Fruit fly (Drosophila melanogaster) whole organism, embryonic: ENCODE measurements around the gene Pez.

Experiments
- Antp ChIP-seq: fragments of 200-800 bp; sonication (Bioruptor generic); optimal IDR thresholded peaks from 3 replicates; lab custom pipeline; 2016; ENCODE audit warnings: missing biosample characterization, missing genetic modification characterization
- Atf3 ChIP-seq: fragments of 200-800 bp; sonication (Bioruptor generic); optimal IDR thresholded peaks from 3 replicates; lab custom pipeline; 2016; ENCODE audit warnings: missing biosample characterization, missing genetic modification characterization
- CG11085 ChIP-seq: fragments of 200-800 bp; sonication (Bioruptor generic); IDR thresholded peaks from 2 replicates; pipeline ENCODE4 v1.3.6; 2022; ENCODE audit warnings: missing biosample characterization, missing genetic modification characterization
- CG11247 ChIP-seq: fragments of 200-800 bp; sonication (Bioruptor generic); IDR thresholded peaks from 2 replicates; pipeline ENCODE4 v1.3.6; 2022; ENCODE audit warnings: missing biosample characterization, missing genetic modification characterization
- CG1529 ChIP-seq: fragments of 200-800 bp; sonication (Bioruptor generic); optimal IDR thresholded peaks from 3 replicates; lab custom pipeline; 2018; ENCODE audit warnings: missing biosample characterization, missing genetic modification characterization
- CG17361 ChIP-seq: fragments of 200-800 bp; sonication (Bioruptor generic); IDR thresholded peaks from 3 replicates; pipeline ENCODE4 v1.3.6; 2022; ENCODE audit warnings: missing biosample characterization, missing genetic modification characterization
- CG18599 ChIP-seq: fragments of 200-800 bp; sonication (Bioruptor generic); optimal IDR thresholded peaks from 3 replicates; lab custom pipeline; 2017; ENCODE audit warnings: missing biosample characterization, missing genetic modification characterization, mild to moderate bottlenecking, moderate library complexity, missing genetic modification reagents
- CG33213 ChIP-seq: fragments of 200-800 bp; sonication (Bioruptor generic); optimal IDR thresholded peaks from 3 replicates; lab custom pipeline; 2016; ENCODE audit warnings: missing biosample characterization, missing genetic modification characterization
- CG34224 ChIP-seq: fragments of 200-800 bp; sonication (Bioruptor generic); IDR thresholded peaks from 3 replicates; pipeline ENCODE4 v1.3.6; 2022; ENCODE audit warnings: missing biosample characterization, missing genetic modification characterization; ENCODE audit not compliant: partially characterized antibody
- CG4328 ChIP-seq: fragments of 200-800 bp; sonication (Bioruptor generic); optimal IDR thresholded peaks from 3 replicates; lab custom pipeline; 2017; ENCODE audit warnings: missing biosample characterization, missing genetic modification reagents, missing genetic modification characterization
- CG4360 ChIP-seq: fragments of 200-800 bp; sonication (Bioruptor generic); IDR thresholded peaks from 2 replicates; pipeline ENCODE4 v1.3.6; 2022; ENCODE audit warnings: missing biosample characterization, missing genetic modification characterization
- CG4424 ChIP-seq: fragments of 200-800 bp; sonication (Bioruptor generic); optimal IDR thresholded peaks from 3 replicates; lab custom pipeline; 2016; ENCODE audit warnings: missing biosample characterization, missing genetic modification characterization
- CG6175 ChIP-seq: fragments of 200-800 bp; sonication (Bioruptor generic); IDR thresholded peaks from 3 replicates; pipeline ENCODE4 v1.3.6; 2022; ENCODE audit warnings: missing biosample characterization, missing genetic modification characterization
- CG7745 ChIP-seq: fragments of 200-800 bp; sonication (Bioruptor generic); optimal IDR thresholded peaks from 2 replicates; lab custom pipeline; 2018; ENCODE audit warnings: missing biosample characterization, mild to moderate bottlenecking, missing genetic modification characterization, moderate library complexity
- CG7987 ChIP-seq: fragments of 200-800 bp; sonication (Bioruptor generic); optimal IDR thresholded peaks from 2 replicates; lab custom pipeline; 2018; ENCODE audit warnings: missing biosample characterization, mild to moderate bottlenecking, missing genetic modification characterization, moderate library complexity
- CG8765 ChIP-seq: fragments of 200-800 bp; sonication (Bioruptor generic); IDR thresholded peaks from 2 replicates; pipeline ENCODE4 v1.3.6; 2022; ENCODE audit warnings: missing biosample characterization, missing genetic modification characterization
- Camta ChIP-seq: fragments of 200-800 bp; sonication (Bioruptor generic); optimal IDR thresholded peaks from 2 replicates; lab custom pipeline; 2016; ENCODE audit warnings: missing biosample characterization, missing genetic modification characterization
- Doc3 ChIP-seq: fragments of 200-800 bp; sonication (Bioruptor generic); IDR thresholded peaks from 3 replicates; pipeline ENCODE4 v1.3.6; 2022; ENCODE audit warnings: missing biosample characterization, missing genetic modification characterization; ENCODE audit not compliant: partially characterized antibody
- Fer3 ChIP-seq: fragments of 200-800 bp; sonication (Bioruptor generic); optimal IDR thresholded peaks from 2 replicates; lab custom pipeline; 2018; ENCODE audit warnings: missing biosample characterization, mild to moderate bottlenecking, missing genetic modification characterization, moderate library complexity
- HLH4C ChIP-seq: fragments of 200-800 bp; sonication (Bioruptor generic); IDR thresholded peaks from 3 replicates; pipeline ENCODE4 v1.3.6; 2022; ENCODE audit warnings: missing biosample characterization, missing genetic modification characterization; ENCODE audit not compliant: partially characterized antibody
- HLHmδ ChIP-seq: fragments of 200-800 bp; sonication (Bioruptor generic); optimal IDR thresholded peaks from 2 replicates; lab custom pipeline; 2018; ENCODE audit warnings: missing biosample characterization, mild to moderate bottlenecking, missing genetic modification characterization, moderate library complexity
- MBD-R2 ChIP-seq: fragments of 200-800 bp; sonication (Bioruptor generic); IDR thresholded peaks from 2 replicates; pipeline ENCODE4 v1.3.6; 2022; ENCODE audit warnings: missing biosample characterization, missing genetic modification characterization
- Max ChIP-seq: fragments of 200-800 bp; sonication (Bioruptor generic); optimal IDR thresholded peaks from 2 replicates; lab custom pipeline; 2016; ENCODE audit warnings: missing biosample characterization, mild to moderate bottlenecking, missing genetic modification characterization
- NFAT ChIP-seq: fragments of 200-800 bp; sonication (Bioruptor generic); IDR thresholded peaks from 2 replicates; pipeline ENCODE4 v1.3.6; 2022; ENCODE audit warnings: missing biosample characterization, missing genetic modification characterization
- Rfx ChIP-seq: fragments of 200-800 bp; sonication (Bioruptor generic); IDR thresholded peaks from 2 replicates; pipeline ENCODE4 v1.3.6; 2022; ENCODE audit warnings: missing biosample characterization, missing genetic modification characterization
- Sin3A ChIP-seq: fragments of >200 bp; optimal IDR thresholded peaks from 2 replicates; lab custom pipeline; 2018
- Xbp1 ChIP-seq: fragments of 200-800 bp; sonication (Bioruptor generic); optimal IDR thresholded peaks from 3 replicates; lab custom pipeline; 2016; ENCODE audit warnings: missing biosample characterization, mild to moderate bottlenecking, missing genetic modification characterization
- ara ChIP-seq: fragments of 200-800 bp; sonication (Bioruptor generic); IDR thresholded peaks from 2 replicates; pipeline ENCODE4 v1.3.6; 2022; ENCODE audit warnings: missing biosample characterization, missing genetic modification characterization
- chn ChIP-seq: fragments of 200-800 bp; sonication (Bioruptor generic); optimal IDR thresholded peaks from 2 replicates; lab custom pipeline; 2016; ENCODE audit warnings: missing biosample characterization, missing genetic modification characterization
- dm ChIP-seq: fragments of 200-800 bp; sonication (Bioruptor generic); optimal IDR thresholded peaks from 3 replicates; lab custom pipeline; 2016; ENCODE audit warnings: missing biosample characterization, missing genetic modification characterization
- dmrt11E ChIP-seq: fragments of 200-800 bp; sonication (Bioruptor generic); optimal IDR thresholded peaks from 3 replicates; lab custom pipeline; 2018; ENCODE audit warnings: missing biosample characterization, mild to moderate bottlenecking, missing genetic modification characterization, moderate library complexity
- en ChIP-seq: fragments of 200-800 bp; sonication (Bioruptor generic); optimal IDR thresholded peaks from 2 replicates; lab custom pipeline; 2016; ENCODE audit warnings: missing biosample characterization, missing genetic modification characterization
- gcm2 ChIP-seq: fragments of 200-800 bp; sonication (Bioruptor generic); optimal IDR thresholded peaks from 2 replicates; lab custom pipeline; 2016; ENCODE audit warnings: missing biosample characterization, missing genetic modification characterization
- gfzf ChIP-seq: fragments of 200-800 bp; sonication (Bioruptor generic); optimal IDR thresholded peaks from 2 replicates; lab custom pipeline; 2016; ENCODE audit warnings: missing biosample characterization, mild to moderate bottlenecking, missing genetic modification characterization, moderate library complexity
- inv ChIP-seq: fragments of 200-800 bp; sonication (Bioruptor generic); IDR thresholded peaks from 2 replicates; pipeline ENCODE4 v1.3.6; 2022; ENCODE audit warnings: missing biosample characterization, missing genetic modification characterization; ENCODE audit not compliant: partially characterized antibody
- kay ChIP-seq: fragments of 200-800 bp; sonication (Bioruptor generic); optimal IDR thresholded peaks from 2 replicates; lab custom pipeline; 2016; ENCODE audit warnings: missing biosample characterization, missing genetic modification characterization
- lab ChIP-seq: fragments of 200-800 bp; sonication (Bioruptor generic); optimal IDR thresholded peaks from 3 replicates; lab custom pipeline; 2017; ENCODE audit warnings: missing biosample characterization, missing genetic modification characterization, mild to moderate bottlenecking, moderate library complexity, missing genetic modification reagents
- mam ChIP-seq: fragments of 200-800 bp; sonication (Bioruptor generic); optimal IDR thresholded peaks from 3 replicates; lab custom pipeline; 2016; ENCODE audit warnings: missing biosample characterization, missing genetic modification characterization
- nerfin-1 ChIP-seq: fragments of 200-800 bp; sonication (Bioruptor generic); optimal IDR thresholded peaks from 3 replicates; lab custom pipeline; 2019; ENCODE audit warnings: missing biosample characterization, mild to moderate bottlenecking, missing genetic modification characterization, moderate library complexity
- odd ChIP-seq: fragments of 200-800 bp; sonication (Bioruptor generic); optimal IDR thresholded peaks from 2 replicates; lab custom pipeline; 2017; ENCODE audit warnings: missing biosample characterization, mild to moderate bottlenecking, missing genetic modification characterization
- schlank ChIP-seq: fragments of 200-800 bp; sonication (Bioruptor generic); optimal IDR thresholded peaks from 2 replicates; lab custom pipeline; 2018; ENCODE audit warnings: missing biosample characterization, mild to moderate bottlenecking, missing genetic modification characterization
- sob ChIP-seq: fragments of 200-800 bp; sonication (Bioruptor generic); IDR thresholded peaks from 2 replicates; pipeline ENCODE4 v1.3.6; 2022; ENCODE audit warnings: missing biosample characterization, missing genetic modification characterization
- sqz ChIP-seq: fragments of 200-800 bp; sonication (Bioruptor generic); optimal IDR thresholded peaks from 3 replicates; lab custom pipeline; 2018; ENCODE audit warnings: missing biosample characterization, mild to moderate bottlenecking, missing genetic modification characterization
- stwl ChIP-seq: fragments of 200-800 bp; sonication (Bioruptor generic); optimal IDR thresholded peaks from 3 replicates; lab custom pipeline; 2018; ENCODE audit warnings: missing biosample characterization, mild to moderate bottlenecking, missing genetic modification characterization, moderate library complexity
- trh ChIP-seq: fragments of 200-800 bp; sonication (Bioruptor generic); optimal IDR thresholded peaks from 2 replicates; lab custom pipeline; 2016; ENCODE audit warnings: missing biosample characterization, missing genetic modification characterization
- unpg ChIP-seq: fragments of 200-800 bp; sonication (Bioruptor generic); optimal IDR thresholded peaks from 3 replicates; lab custom pipeline; 2018; ENCODE audit warnings: missing biosample characterization, mild to moderate bottlenecking, missing genetic modification characterization, moderate library complexity
- vfl ChIP-seq: fragments of 200-800 bp; sonication (Bioruptor generic); optimal IDR thresholded peaks from 2 replicates; lab custom pipeline; 2016; ENCODE audit warnings: missing biosample characterization, missing genetic modification characterization
- wek ChIP-seq: fragments of 200-800 bp; sonication (Bioruptor generic); optimal IDR thresholded peaks from 3 replicates; lab custom pipeline; 2018; ENCODE audit warnings: missing biosample characterization, mild to moderate bottlenecking, missing genetic modification characterization, moderate library complexity
- zen ChIP-seq: fragments of 200-800 bp; sonication (Bioruptor generic); optimal IDR thresholded peaks from 3 replicates; lab custom pipeline; 2018; ENCODE audit warnings: missing biosample characterization, mild to moderate bottlenecking, missing genetic modification characterization, moderate library complexity
- zen2 ChIP-seq: fragments of 200-800 bp; sonication (Bioruptor generic); IDR thresholded peaks from 3 replicates; pipeline ENCODE4 v1.3.6; 2022; ENCODE audit warnings: missing biosample characterization, missing genetic modification characterization; ENCODE audit not compliant: partially characterized antibody

The Pez gene

dm6 chr2L:6338367-6338975 lies at the start of gene Pez, which contains the start of gene Cpr (continued):
- TF ChIP-seq inv (GFP tag; lab: Robert Waterston, UW) (peak; percentile 68), HLHmδ (GFP tag; lab: Kevin White, UChicago) (peak; percentile 89), schlank (tag; lab: Kevin White, UChicago) (no peak), CG33213 (GFP tag; lab: Kevin White, UChicago) (peak; percentile 52), nerfin-1 (tag; lab: Kevin White, UChicago) (no peak), gfzf (GFP tag; lab: Kevin White, UChicago) (peak; percentile 91), MBD-R2 (GFP tag; lab: Robert Waterston, UW) (peak; percentile 35; the same call in 1 of the 2 replicates), CG7745 (tag; lab: Kevin White, UChicago) (no peak), CG11247 (0 out of 2 replicates have a peak, but pooled peaks have one; percentile 49), CG17361 (GFP tag; lab: Robert Waterston, UW) (no peak), Rfx (peak; percentile 76), Doc3 (GFP tag; lab: Robert Waterston, UW) (peak; percentile 87; the same call in 2 of the 3 replicates), sob (peak; percentile 71), vfl (GFP tag; lab: Kevin White, UChicago) (no peak), HLH4C (peak; percentile 86), ara (GFP tag; lab: Robert Waterston, UW) (peak; percentile 27; the same call in 1 of the 2 replicates), CG6175 (GFP tag; lab: Robert Waterston, UW) (peak; percentile 6; the same call in 1 of the 3 replicates), lab (GFP tag; lab: Kevin White, UChicago) (peak; percentile 70), dmrt11E (peak; percentile 8), Camta (GFP tag; lab: Kevin White, UChicago) (no peak), CG1529 (GFP tag; lab: Kevin White, UChicago) (no peak), CG8765 (GFP tag; lab: Robert Waterston, UW) (peak; percentile 37; the same call in 1 of the 2 replicates), mam (GFP tag; lab: Kevin White, UChicago) (peak; percentile 35), CG18599 (peak; percentile 24), zen2 (GFP tag; lab: Robert Waterston, UW) (peak; percentile 70; the same call in 1 of the 3 replicates), CG4360 (GFP tag; lab: Robert Waterston, UW) (no peak), Max (GFP tag; lab: Kevin White, UChicago) (peak; percentile 5), CG4424 (GFP tag; lab: Kevin White, UChicago) (peak; percentile 41), unpg (GFP tag; lab: Kevin White, UChicago) (peak; percentile 33), CG4328 (no peak), kay (GFP tag; lab: Kevin White, UChicago) (peak; percentile 4), wek (no peak), sqz (GFP tag; lab: Kevin White, UChicago) (no peak), stwl (tag; lab: Kevin White, UChicago) (peak; percentile 59), Sin3A (lab: Kevin White, UChicago) (peak; percentile 5), NFAT (GFP tag; lab: Robert Waterston, UW) (peak; percentile 67), zen (peak; percentile 44), trh (GFP tag; lab: Kevin White, UChicago) (peak; percentile 15), CG11085 (no peak), dm (GFP tag; lab: Kevin White, UChicago) (peak; percentile 23), CG34224 (GFP tag; lab: Robert Waterston, UW) (peak; percentile 67), en (GFP tag; lab: Kevin White, UChicago) (no peak), gcm2 (GFP tag; lab: Kevin White, UChicago) (no peak), chn (GFP tag; lab: Kevin White, UChicago) (no peak), Fer3 (peak; percentile 21), Atf3 (GFP tag; lab: Kevin White, UChicago) (peak; percentile 27), CG7987 (GFP tag; lab: Kevin White, UChicago) (peak; percentile 43), odd (peak; percentile 60), Xbp1 (peak; percentile 44), Antp (GFP tag; lab: Kevin White, UChicago) (peak; percentile 10)
